Worm (Caenorhabditis elegans) whole organism, L3 larva: ENCODE results near the gene pgp-14.

Source experiments
- aly-2 ChIP-seq: fragments of 150-350 bp; optimal IDR thresholded peaks from 2 replicates; lab custom pipeline; 2014; ENCODE audit warnings: missing biosample characterization, missing genetic modification characterization
- ceh-9 ChIP-seq: sonication (generic microtip); optimal IDR thresholded peaks from 2 replicates; lab custom pipeline; 2018; ENCODE audit warnings: missing biosample characterization, missing genetic modification characterization
- egl-27 ChIP-seq: sonication (generic microtip); optimal IDR thresholded peaks from 4 replicates; lab custom pipeline; 2017; ENCODE audit warnings: missing biosample characterization, missing genetic modification reagents, missing genetic modification characterization
- elt-3 ChIP-seq, 3 experiments: fragments of 150-350 bp in 1 of 3; sonication (generic microtip) in 2 of 3; optimal IDR thresholded peaks; 2 replicates in 2 of 3; 4 replicates in 1 of 3; lab custom pipeline; 2014 to 2017; ENCODE audit warnings: missing biosample characterization in 3 of 3, missing genetic modification characterization in 3 of 3
- fkh-10 ChIP-seq: sonication (generic microtip); optimal IDR thresholded peaks from 2 replicates; lab custom pipeline; 2017; ENCODE audit warnings: missing biosample characterization, missing genetic modification reagents, missing genetic modification characterization
- lsy-12 ChIP-seq: sonication (generic microtip); optimal IDR thresholded peaks from 2 replicates; lab custom pipeline; 2016; ENCODE audit warnings: mild to moderate bottlenecking, missing genetic modification characterization, missing compliant biosample characterization
- mdl-1 ChIP-seq: fragments of 150-350 bp; optimal IDR thresholded peaks from 2 replicates; lab custom pipeline; 2014; ENCODE audit warnings: missing biosample characterization, missing genetic modification characterization
- nhr-43 ChIP-seq: sonication (generic microtip); optimal IDR thresholded peaks from 2 replicates; lab custom pipeline; 2016; ENCODE audit warnings: mild to moderate bottlenecking, missing genetic modification characterization, missing compliant biosample characterization; ENCODE audit not compliant: poor library complexity, severe bottlenecking
- nhr-67 ChIP-seq: fragments of 150-350 bp; optimal IDR thresholded peaks from 2 replicates; lab custom pipeline; 2014; ENCODE audit warnings: missing biosample characterization, missing genetic modification characterization
- nhr-76 ChIP-seq: fragments of 150-350 bp; sonication (generic microtip); optimal IDR thresholded peaks from 5 replicates; lab custom pipeline; 2014; ENCODE audit warnings: missing biosample characterization, missing genetic modification characterization
- nhr-77 ChIP-seq: fragments of 150-350 bp; optimal IDR thresholded peaks from 2 replicates; lab custom pipeline; 2014; ENCODE audit warnings: missing biosample characterization, missing genetic modification characterization
- pha-4 ChIP-seq: fragments of 150-350 bp; optimal IDR thresholded peaks from 2 replicates; lab custom pipeline; 2014; ENCODE audit warnings: missing biosample characterization, missing genetic modification reagents, missing genetic modification characterization
- skn-1 ChIP-seq: fragments of 150-350 bp; optimal IDR thresholded peaks from 2 replicates; lab custom pipeline; 2014; ENCODE audit warnings: missing biosample characterization, missing genetic modification characterization
- tbx-2 ChIP-seq: sonication (generic microtip); optimal IDR thresholded peaks from 2 replicates; lab custom pipeline; 2016; ENCODE audit warnings: mild to moderate bottlenecking, missing genetic modification characterization, missing compliant biosample characterization

DNA sequence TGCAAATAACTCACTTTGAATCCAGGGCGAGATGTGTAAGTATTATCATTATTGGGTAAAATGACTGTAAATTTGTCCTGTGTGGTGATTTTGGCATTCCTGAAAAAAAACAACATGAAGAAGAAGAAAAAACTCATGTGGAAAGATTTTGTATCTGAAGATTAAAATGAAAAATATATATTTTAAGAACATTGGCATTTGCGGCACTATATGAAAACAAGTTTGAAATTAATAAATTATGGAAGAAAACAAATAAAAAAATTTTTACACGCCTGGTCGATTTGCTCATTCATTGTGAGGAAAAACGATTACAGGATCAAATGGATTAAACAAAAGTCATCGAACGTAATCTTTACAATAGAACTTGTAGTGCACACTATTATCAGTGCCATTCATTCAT is 20.3 kb upstream of the pgp-14 start, which contains the start of gene ilc-17.1:
- TF ChIP-seq mdl-1 (tag; lab: Kevin White, UChicago) = no peak
- no peak for TF ChIP-seq fkh-10 (GFP tag; lab: Kevin White, UChicago)
- no peak for TF ChIP-seq aly-2 (tag; lab: Kevin White, UChicago)
- TF ChIP-seq ceh-9 = no peak
- no peak for TF ChIP-seq lsy-12
- no peak for TF ChIP-seq tbx-2
- TF ChIP-seq pha-4 (tag; lab: Kevin White, UChicago) = no peak
- no peak for TF ChIP-seq skn-1 (tag; lab: Kevin White, UChicago)
- no peak for TF ChIP-seq elt-3 (tag; optimal IDR thresholded peaks at IDR 0.05; lab: Kevin White, UChicago)
- TF ChIP-seq egl-27 (tag; lab: Kevin White, UChicago) = no peak
- TF ChIP-seq nhr-77 (tag; lab: Kevin White, UChicago) = no peak
- no peak for TF ChIP-seq nhr-76 (tag; lab: Kevin White, UChicago)
- no peak for TF ChIP-seq nhr-67 (tag; lab: Kevin White, UChicago)
- TF ChIP-seq nhr-43 (tag; lab: Kevin White, UChicago) = no peak
